Worm (Caenorhabditis elegans) whole organism, mixed stage, embryonic: ENCODE measurements around the gene srh-32.

Experiments used
- M03D4.4 ChIP-seq: sonication (generic microtip); optimal IDR thresholded peaks from 2 replicates; lab custom pipeline; 2017; ENCODE audit warnings: mild to moderate bottlenecking, missing genetic modification characterization, missing compliant biosample characterization
- bed-3 ChIP-seq: fragments of 200-800 bp; sonication (Bioruptor generic); optimal IDR thresholded peaks from 3 replicates; lab custom pipeline; 2018; ENCODE audit warnings: mild to moderate bottlenecking, missing genetic modification characterization, moderate library complexity, missing compliant biosample characterization
- blmp-1 ChIP-seq: fragments of 150-350 bp; optimal IDR thresholded peaks from 2 replicates; lab custom pipeline; 2014; ENCODE audit warnings: missing biosample characterization, missing genetic modification characterization
- ceh-39 ChIP-seq: fragments of 150-350 bp; optimal IDR thresholded peaks from 2 replicates; lab custom pipeline; 2014; ENCODE audit warnings: missing biosample characterization, missing genetic modification characterization
- ceh-43 ChIP-seq: fragments of 200-800 bp; sonication (Bioruptor generic); optimal IDR thresholded peaks from 2 replicates; lab custom pipeline; 2018; ENCODE audit warnings: mild to moderate bottlenecking, missing genetic modification characterization, moderate library complexity, missing compliant biosample characterization
- ceh-83 ChIP-seq: fragments of 200-800 bp; sonication (Bioruptor generic); optimal IDR thresholded peaks from 2 replicates; lab custom pipeline; 2018; ENCODE audit warnings: mild to moderate bottlenecking, missing genetic modification characterization, missing compliant biosample characterization
- ces-1 ChIP-seq: fragments of 150-350 bp; optimal IDR thresholded peaks from 2 replicates; lab custom pipeline; 2014; ENCODE audit warnings: missing biosample characterization, missing genetic modification reagents, missing genetic modification characterization
- cnd-1 ChIP-seq: fragments of 200-800 bp; sonication (Bioruptor generic); optimal IDR thresholded peaks from 2 replicates; lab custom pipeline; 2018; ENCODE audit warnings: mild to moderate bottlenecking, missing genetic modification characterization, missing compliant biosample characterization
- drap-1 ChIP-seq: fragments of 200-800 bp; sonication (Bioruptor generic); optimal IDR thresholded peaks from 3 replicates; lab custom pipeline; 2018; ENCODE audit warnings: mild to moderate bottlenecking, missing genetic modification characterization, missing compliant biosample characterization
- elt-1 ChIP-seq: sonication (generic microtip); optimal IDR thresholded peaks from 2 replicates; lab custom pipeline; 2017; ENCODE audit warnings: missing genetic modification characterization, mild to moderate bottlenecking, missing compliant biosample characterization, antibody characterized with exemption, moderate library complexity, borderline replicate concordance; ENCODE audit not compliant: insufficient read depth
- flh-1 ChIP-seq: fragments of 200-800 bp; sonication (Bioruptor generic); optimal IDR thresholded peaks from 2 replicates; lab custom pipeline; 2018; ENCODE audit warnings: mild to moderate bottlenecking, missing genetic modification characterization, moderate library complexity, missing compliant biosample characterization
- ham-2 ChIP-seq: fragments of 200-800 bp; sonication (Bioruptor generic); optimal IDR thresholded peaks from 2 replicates; lab custom pipeline; 2018; ENCODE audit warnings: mild to moderate bottlenecking, missing genetic modification characterization, missing compliant biosample characterization
- lin-32 ChIP-seq: fragments of 200-800 bp; sonication (Bioruptor generic); optimal IDR thresholded peaks from 2 replicates; lab custom pipeline; 2018; ENCODE audit warnings: mild to moderate bottlenecking, missing genetic modification characterization, missing compliant biosample characterization
- lsy-2 ChIP-seq: fragments of 150-350 bp; optimal IDR thresholded peaks from 2 replicates; lab custom pipeline; 2014; ENCODE audit warnings: missing biosample characterization, missing genetic modification characterization
- mab-5 ChIP-seq: fragments of 150-350 bp; optimal IDR thresholded peaks from 2 replicates; lab custom pipeline; 2014; ENCODE audit warnings: missing biosample characterization, missing genetic modification characterization
- mep-1 ChIP-seq: fragments of 150-350 bp; optimal IDR thresholded peaks from 2 replicates; lab custom pipeline; 2017; ENCODE audit warnings: missing biosample characterization, missing genetic modification reagents, missing genetic modification characterization, inconsistent platforms
- nhr-12 ChIP-seq: fragments of 150-350 bp; optimal IDR thresholded peaks from 2 replicates; lab custom pipeline; 2014; ENCODE audit warnings: missing biosample characterization, missing genetic modification characterization
- nhr-2 ChIP-seq: fragments of 150-350 bp; optimal IDR thresholded peaks from 2 replicates; lab custom pipeline; 2014; ENCODE audit warnings: missing biosample characterization, missing genetic modification characterization
- nhr-28 ChIP-seq: fragments of 150-350 bp; optimal IDR thresholded peaks from 2 replicates; lab custom pipeline; 2014; ENCODE audit warnings: missing biosample characterization, missing genetic modification characterization
- nhr-76 ChIP-seq: sonication (generic microtip); optimal IDR thresholded peaks from 2 replicates; lab custom pipeline; 2017; ENCODE audit warnings: missing biosample characterization, missing genetic modification characterization
- pha-4 ChIP-seq: fragments of 150-350 bp; optimal IDR thresholded peaks from 2 replicates; lab custom pipeline; 2018; ENCODE audit warnings: missing biosample characterization, missing genetic modification reagents, missing genetic modification characterization
- sem-2 ChIP-seq: fragments of 200-800 bp; sonication (Bioruptor generic); optimal IDR thresholded peaks from 2 replicates; lab custom pipeline; 2018; ENCODE audit warnings: mild to moderate bottlenecking, missing genetic modification characterization, missing compliant biosample characterization
- tbx-8 ChIP-seq: fragments of 200-800 bp; sonication (Bioruptor generic); optimal IDR thresholded peaks from 2 replicates; lab custom pipeline; 2018; ENCODE audit warnings: mild to moderate bottlenecking, missing genetic modification characterization, moderate library complexity, missing compliant biosample characterization
- unc-120 ChIP-seq: sonication (generic microtip); optimal IDR thresholded peaks from 2 replicates; lab custom pipeline; 2017; ENCODE audit warnings: missing genetic modification characterization, missing compliant biosample characterization; ENCODE audit not compliant: poor library complexity, severe bottlenecking
- unc-39 ChIP-seq: fragments of 150-350 bp; optimal IDR thresholded peaks from 2 replicates; lab custom pipeline; 2014; ENCODE audit warnings: missing biosample characterization, missing genetic modification characterization
- unc-62 ChIP-seq: fragments of 150-350 bp; optimal IDR thresholded peaks from 2 replicates; lab custom pipeline; 2014; ENCODE audit warnings: missing biosample characterization, missing genetic modification reagents, missing genetic modification characterization
- ztf-11 ChIP-seq: fragments of 150-350 bp; optimal IDR thresholded peaks from 2 replicates; lab custom pipeline; 2014; ENCODE audit warnings: missing biosample characterization, missing genetic modification characterization

srh-32 gene

DNA sequence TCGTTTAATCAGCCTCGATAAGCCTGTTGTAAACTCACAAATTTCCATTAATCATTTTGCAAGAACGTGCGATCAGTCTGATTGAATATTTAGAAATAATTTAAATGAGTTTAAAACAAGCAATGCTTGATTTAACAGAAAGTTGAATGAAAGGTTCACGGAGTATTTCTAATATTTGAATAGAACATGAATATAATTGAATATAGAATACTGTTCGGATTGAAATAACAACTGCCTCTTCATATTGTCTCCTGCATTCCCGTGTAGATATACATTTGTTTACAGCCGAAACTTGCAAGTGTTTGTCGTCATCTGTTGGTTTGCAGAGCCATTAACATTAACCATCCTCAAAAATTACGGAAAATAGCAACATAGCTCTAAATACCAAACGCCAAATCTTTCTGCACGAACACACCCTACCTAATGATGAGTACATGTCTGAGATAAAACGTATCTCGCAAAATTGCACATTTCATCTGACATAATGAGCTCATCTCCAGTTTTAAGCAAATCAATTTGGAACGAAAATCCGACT, at the start of gene srh-32, which contains the start of gene Y26G10.5:
Gene srh-32 (plus strand): TSS at position 485 of the 535 bp plus-strand sequence.
Gene Y26G10.5 (minus strand): TSS at position 101 of the 535 bp plus-strand sequence.
- TF ChIP-seq elt-1 (no peak), M03D4.4 (tag; lab: Kevin White, UChicago) (no peak), ces-1 (GFP tag; lab: Kevin White, UChicago) (no peak), pha-4 (no peak), sem-2 (GFP tag; lab: Kevin White, UChicago) (no peak), drap-1 (GFP tag; lab: Kevin White, UChicago) (no peak)
- TF ChIP-seq, all 35 proteins: peak for 0

DNA sequence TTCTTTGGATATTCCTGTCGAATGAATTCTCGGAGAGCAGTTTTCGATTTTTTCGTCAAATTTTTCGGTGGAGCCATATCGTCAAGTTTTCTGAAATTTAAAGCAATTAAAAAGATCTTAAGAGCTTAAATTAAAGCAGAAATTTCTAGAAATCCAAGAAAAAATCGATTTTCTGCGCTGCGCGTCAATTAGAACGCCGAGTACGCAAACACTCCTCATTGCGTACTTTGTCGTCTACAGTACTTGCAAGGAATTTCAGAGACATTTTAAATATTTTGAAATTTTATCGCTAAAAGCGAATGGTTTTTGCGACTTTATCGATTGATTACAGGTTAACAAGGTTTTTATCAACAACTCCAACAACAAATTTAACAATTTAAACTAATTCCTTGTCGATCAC, 45.8 kb upstream of the srh-32 start:
- TF ChIP-seq ces-1 (GFP tag; lab: Kevin White, UChicago): no peak
- TF ChIP-seq ztf-11 (tag; lab: Kevin White, UChicago): no peak
- no peak for TF ChIP-seq unc-120 (tag; lab: Kevin White, UChicago)
- TF ChIP-seq nhr-12 (tag; lab: Kevin White, UChicago): no peak
- TF ChIP-seq nhr-28 (tag; lab: Kevin White, UChicago): no peak
- TF ChIP-seq ceh-83 (GFP tag; lab: Kevin White, UChicago): no peak

DNA sequence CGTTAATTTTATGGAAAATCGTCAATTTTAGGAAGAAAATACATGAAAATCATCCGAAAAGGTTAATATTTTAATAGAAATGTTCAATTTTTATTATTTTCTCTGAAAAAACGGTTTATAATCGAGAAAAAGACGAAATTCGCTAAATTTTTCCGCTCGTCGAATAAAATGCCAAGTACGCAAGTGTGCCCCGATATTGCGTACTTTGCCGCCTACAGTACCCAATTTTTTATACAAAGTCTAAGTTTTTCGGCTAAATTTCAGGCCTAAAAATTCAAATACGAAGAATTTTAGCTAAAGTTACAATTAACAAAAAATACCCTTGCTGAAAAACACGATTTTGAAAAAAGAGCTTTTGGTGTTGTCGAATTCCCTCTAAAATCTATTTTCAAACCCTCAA, 42.2 kb upstream of the srh-32 start:
- TF ChIP-seq nhr-2 (tag; lab: Kevin White, UChicago) (no peak), ceh-83 (GFP tag; lab: Kevin White, UChicago) (no peak), cnd-1 (tag; lab: Kevin White, UChicago) (no peak), mep-1 (tag; lab: Kevin White, UChicago) (no peak), lsy-2 (tag; lab: Kevin White, UChicago) (no peak), bed-3 (no peak), ceh-39 (no peak), unc-120 (tag; lab: Kevin White, UChicago) (no peak), elt-1 (no peak), ceh-43 (no peak), mab-5 (tag; lab: Kevin White, UChicago) (no peak), tbx-8 (no peak), lin-32 (no peak), M03D4.4 (tag; lab: Kevin White, UChicago) (no peak), nhr-28 (tag; lab: Kevin White, UChicago) (no peak), sem-2 (GFP tag; lab: Kevin White, UChicago) (no peak), nhr-76 (tag; lab: Kevin White, UChicago) (no peak), unc-62 (GFP tag; lab: Kevin White, UChicago) (no peak), ces-1 (GFP tag; lab: Kevin White, UChicago) (no peak)

ce11 chrV:17659228-17659627, 41.8 kb upstream of the srh-32 start, which contains the start of gene fbxa-108:
fbxa-108 (minus strand) TSS chrV:17659385.
- TF ChIP-seq tbx-8: no peak
- no peak for TF ChIP-seq unc-39 (tag; lab: Kevin White, UChicago)
- TF ChIP-seq mep-1 (tag; lab: Kevin White, UChicago): no peak
- no peak for TF ChIP-seq pha-4

DNA sequence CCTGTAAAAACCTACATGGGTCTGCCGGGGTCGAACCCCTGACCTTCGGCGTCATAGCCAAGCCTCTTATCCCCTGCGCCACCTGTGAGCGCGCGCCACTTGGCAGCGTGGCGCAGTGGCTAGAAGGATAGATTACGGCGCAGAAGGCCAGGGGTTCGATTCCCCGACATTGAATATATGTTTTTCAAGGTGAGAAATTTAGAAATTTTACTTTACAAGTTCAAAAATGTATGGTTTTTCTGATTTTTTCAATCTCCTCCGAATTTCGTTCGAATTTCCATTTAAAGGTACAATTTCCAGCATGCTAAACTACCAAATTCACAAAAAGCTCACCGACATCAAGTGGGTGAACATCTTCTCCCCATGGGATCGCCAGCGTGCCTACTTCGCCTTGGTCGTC, 41.0 kb upstream of the srh-32 start, which contains the start of gene dgat-2:
Gene dgat-2 (plus strand): TSS at position 301 of the 400 bp plus-strand sequence.
- TF ChIP-seq ham-2 (no peak), blmp-1 (tag; lab: Kevin White, UChicago) (no peak), lin-32 (no peak), ceh-43 (no peak), mab-5 (tag; lab: Kevin White, UChicago) (no peak), nhr-76 (tag; lab: Kevin White, UChicago) (no peak), unc-120 (tag; lab: Kevin White, UChicago) (no peak), mep-1 (tag; lab: Kevin White, UChicago) (no peak), sem-2 (GFP tag; lab: Kevin White, UChicago) (no peak), flh-1 (GFP tag; lab: Kevin White, UChicago) (no peak)
- TF ChIP-seq, all 35 proteins: peak for 0

DNA sequence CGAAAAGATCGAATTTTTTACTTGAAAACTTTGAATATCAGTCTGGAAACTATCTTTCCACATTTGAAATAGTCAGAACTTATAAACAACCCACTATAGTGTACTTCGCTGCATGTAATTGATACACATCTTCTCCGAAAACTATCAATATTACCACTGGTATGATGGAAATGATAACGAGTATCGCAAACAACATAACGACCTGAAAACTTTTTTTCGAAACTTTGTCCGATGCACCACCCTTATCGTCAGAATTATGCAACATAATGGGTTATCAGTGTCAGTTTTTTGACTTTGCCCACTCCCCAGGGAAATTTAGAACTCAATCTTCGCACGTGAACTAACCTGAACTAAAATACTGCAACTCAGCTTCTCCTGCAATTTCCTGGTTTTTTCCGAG, 38.8 kb upstream of the srh-32 start:
- TF ChIP-seq M03D4.4 (tag; lab: Kevin White, UChicago) (no peak), unc-62 (GFP tag; lab: Kevin White, UChicago) (no peak), ztf-11 (tag; lab: Kevin White, UChicago) (no peak), mab-5 (tag; lab: Kevin White, UChicago) (no peak), ceh-39 (no peak), ces-1 (GFP tag; lab: Kevin White, UChicago) (no peak), drap-1 (GFP tag; lab: Kevin White, UChicago) (no peak), blmp-1 (tag; lab: Kevin White, UChicago) (no peak), ham-2 (no peak), nhr-76 (tag; lab: Kevin White, UChicago) (no peak)
- TF ChIP-seq, all 35 proteins: peak for 0
